Worm (Caenorhabditis elegans) whole organism, young adult: ENCODE measurements around the gene Y116A8B.1.

Experiments used
- dox-1 ChIP-seq: fragments of 200-800 bp; sonication (Bioruptor generic); IDR thresholded peaks from 2 replicates; pipeline ENCODE4 v1.3.6; 2022; ENCODE audit warnings: missing genetic modification reagents, missing genetic modification characterization, missing compliant biosample characterization
- efl-1 ChIP-seq: fragments of 150-350 bp; optimal IDR thresholded peaks from 2 replicates; lab custom pipeline; 2014; ENCODE audit warnings: missing biosample characterization, missing genetic modification reagents, missing genetic modification characterization
- hlh-12 ChIP-seq: sonication (generic microtip); optimal IDR thresholded peaks from 2 replicates; lab custom pipeline; 2016; ENCODE audit warnings: missing genetic modification characterization, missing compliant biosample characterization
- hsf-1 ChIP-seq: fragments of 200-800 bp; sonication (Bioruptor generic); IDR thresholded peaks from 2 replicates; pipeline ENCODE4 v1.3.6; 2022; ENCODE audit warnings: missing genetic modification reagents, missing genetic modification characterization, missing compliant biosample characterization
- nhr-90 ChIP-seq: sonication (generic microtip); optimal IDR thresholded peaks from 2 replicates; lab custom pipeline; 2016; ENCODE audit warnings: missing genotype, mild to moderate bottlenecking, missing genetic modification characterization, missing compliant biosample characterization
- snpc-3.4 ChIP-seq: sonication (generic microtip); optimal IDR thresholded peaks from 2 replicates; lab custom pipeline; 2017; ENCODE audit warnings: missing genetic modification characterization, mild to moderate bottlenecking, missing compliant biosample characterization, antibody characterized with exemption, moderate library complexity, missing genotype, missing genetic modification reagents
- tlf-1 ChIP-seq: fragments of 200-800 bp; sonication (Bioruptor generic); optimal IDR thresholded peaks from 2 replicates; lab custom pipeline; 2018; ENCODE audit warnings: mild to moderate bottlenecking, missing genetic modification characterization, missing compliant biosample characterization
- unc-62 ChIP-seq: fragments of 150-350 bp; optimal IDR thresholded peaks from 2 replicates; lab custom pipeline; 2014; ENCODE audit warnings: missing biosample characterization, missing genetic modification reagents, missing genetic modification characterization

- TF ChIP-seq unc-62 (GFP tag; lab: Kevin White, UChicago) (no peak), hlh-12 (tag; lab: Kevin White, UChicago) (no peak), dox-1 (GFP tag; lab: Robert Waterston, UW) (no peak), snpc-3.4 (tag; lab: Kevin White, UChicago) (no peak), tlf-1 (no peak), hsf-1 (GFP tag; lab: Robert Waterston, UW) (no peak), efl-1 (GFP tag; lab: Kevin White, UChicago) (no peak), nhr-90 (tag; lab: Kevin White, UChicago) (no peak)
Measured at ce11 chrIV:17207864-17208263, 8.3 kb upstream of the Y116A8B.1 start.
